Worm (Caenorhabditis elegans) whole organism, young adult: ENCODE measurements around the gene smc-6.

Experiments used
- B0019.2 ChIP-seq: fragments of 200-800 bp; sonication (Bioruptor generic); conservative IDR thresholded peaks from 2 replicates; pipeline ENCODE4 v1.3.6; 2022; ENCODE audit warnings: missing genetic modification reagents, missing genetic modification characterization, missing compliant biosample characterization
- B0035.1 ChIP-seq: sonication (generic microtip); optimal IDR thresholded peaks from 2 replicates; lab custom pipeline; 2016; ENCODE audit warnings: missing genetic modification characterization, mild to moderate bottlenecking, missing compliant biosample characterization, missing genotype, missing genetic modification reagents
- B0336.3 ChIP-seq: fragments of 200-800 bp; sonication (Bioruptor generic); IDR thresholded peaks from 2 replicates; pipeline ENCODE4 v1.3.6; 2022; ENCODE audit warnings: missing genetic modification characterization, missing compliant biosample characterization
- D2030.7 ChIP-seq: fragments of 200-800 bp; sonication (Bioruptor generic); IDR thresholded peaks from 2 replicates; pipeline ENCODE4 v1.3.6; 2022; ENCODE audit warnings: missing genetic modification reagents, missing genetic modification characterization, missing compliant biosample characterization
- F33H1.4 ChIP-seq: fragments of 200-800 bp; sonication (Bioruptor generic); IDR thresholded peaks from 2 replicates; pipeline ENCODE4 v1.3.6; 2022; ENCODE audit warnings: missing genetic modification reagents, missing genetic modification characterization, missing compliant biosample characterization
- F39B2.1 ChIP-seq: fragments of 200-800 bp; sonication (Bioruptor generic); IDR thresholded peaks from 2 replicates; pipeline ENCODE4 v1.3.6; 2022; ENCODE audit warnings: missing genetic modification reagents, missing genetic modification characterization, missing compliant biosample characterization
- F52B5.7 ChIP-seq: sonication (generic microtip); optimal IDR thresholded peaks from 2 replicates; lab custom pipeline; 2016; ENCODE audit warnings: mild to moderate bottlenecking, missing genetic modification characterization, missing compliant biosample characterization
- F57C9.4 ChIP-seq: sonication (generic microtip); optimal IDR thresholded peaks from 2 replicates; lab custom pipeline; 2017; ENCODE audit warnings: mild to moderate bottlenecking, missing genetic modification characterization, missing compliant biosample characterization
- K12H6.12 ChIP-seq: fragments of 200-800 bp; sonication (Bioruptor generic); optimal IDR thresholded peaks from 2 replicates; lab custom pipeline; 2018; ENCODE audit warnings: mild to moderate bottlenecking, missing genetic modification characterization, missing compliant biosample characterization
- T07F8.4 ChIP-seq: sonication (generic microtip); optimal IDR thresholded peaks from 2 replicates; lab custom pipeline; 2016; ENCODE audit warnings: mild to moderate bottlenecking, missing genetic modification characterization, moderate library complexity, missing compliant biosample characterization
- Y79H2A.3 ChIP-seq: fragments of 200-800 bp; sonication (Bioruptor generic); conservative IDR thresholded peaks from 2 replicates; pipeline ENCODE4 v1.3.6; 2022; ENCODE audit warnings: missing genetic modification reagents, missing genetic modification characterization, missing compliant biosample characterization
- Y95B8A.8 ChIP-seq: fragments of 200-800 bp; sonication (Bioruptor generic); IDR thresholded peaks from 2 replicates; pipeline ENCODE4 v1.3.6; 2022; ENCODE audit warnings: missing genetic modification reagents, missing genetic modification characterization, missing compliant biosample characterization
- attf-6 ChIP-seq: fragments of 200-800 bp; sonication (Bioruptor generic); IDR thresholded peaks from 2 replicates; pipeline ENCODE4 v1.3.6; 2022; ENCODE audit warnings: missing genetic modification reagents, missing genetic modification characterization, missing compliant biosample characterization
- cebp-1 ChIP-seq, 2 experiments: fragments of 200-800 bp in 1 of 2; sonication (Bioruptor generic) in 1 of 2; sonication (generic microtip) in 1 of 2; IDR thresholded peaks in 1 of 2; optimal IDR thresholded peaks in 1 of 2; 2 replicates each; pipeline versions ENCODE4 v1.3.6 to Lab custom; 2017 to 2022; ENCODE audit warnings: missing compliant biosample characterization in 2 of 2, missing genetic modification characterization in 2 of 2, mild to moderate bottlenecking in 1 of 2, missing genetic modification reagents in 1 of 2, moderate library complexity in 1 of 2
- ceh-100 ChIP-seq: fragments of 200-800 bp; sonication (Bioruptor generic); IDR thresholded peaks from 2 replicates; pipeline ENCODE4 v1.3.6; 2022; ENCODE audit warnings: missing genetic modification reagents, missing genetic modification characterization, missing compliant biosample characterization
- ceh-91 ChIP-seq: fragments of 200-800 bp; sonication (Bioruptor generic); IDR thresholded peaks from 2 replicates; pipeline ENCODE4 v1.3.6; 2022; ENCODE audit warnings: missing genetic modification reagents, missing genetic modification characterization, missing compliant biosample characterization
- dox-1 ChIP-seq: fragments of 200-800 bp; sonication (Bioruptor generic); IDR thresholded peaks from 2 replicates; pipeline ENCODE4 v1.3.6; 2022; ENCODE audit warnings: missing genetic modification reagents, missing genetic modification characterization, missing compliant biosample characterization
- dpl-1 ChIP-seq: fragments of 150-350 bp; optimal IDR thresholded peaks from 2 replicates; lab custom pipeline; 2014; ENCODE audit warnings: missing biosample characterization, missing genetic modification reagents, missing genetic modification characterization
- efl-1 ChIP-seq: fragments of 150-350 bp; optimal IDR thresholded peaks from 2 replicates; lab custom pipeline; 2014; ENCODE audit warnings: missing biosample characterization, missing genetic modification reagents, missing genetic modification characterization
- him-1 ChIP-seq: sonication (generic microtip); optimal IDR thresholded peaks from 2 replicates; lab custom pipeline; 2016; ENCODE audit warnings: missing genotype, missing genetic modification reagents, missing genetic modification characterization, missing compliant biosample characterization
- hmg-1.2 ChIP-seq: fragments of 200-800 bp; sonication (Bioruptor generic); IDR thresholded peaks from 2 replicates; pipeline ENCODE4 v1.3.6; 2022; ENCODE audit warnings: missing genetic modification reagents, missing genetic modification characterization, missing compliant biosample characterization
- hsf-1 ChIP-seq: fragments of 200-800 bp; sonication (Bioruptor generic); IDR thresholded peaks from 2 replicates; pipeline ENCODE4 v1.3.6; 2022; ENCODE audit warnings: missing genetic modification reagents, missing genetic modification characterization, missing compliant biosample characterization
- let-526 ChIP-seq: fragments of 200-800 bp; sonication (Bioruptor generic); IDR thresholded peaks from 2 replicates; pipeline ENCODE4 v1.3.6; 2022; ENCODE audit warnings: missing genetic modification reagents, missing genetic modification characterization, missing compliant biosample characterization
- lin-35 ChIP-seq, 3 experiments: fragments of 150-350 bp in 2 of 3; sonication (generic microtip) in 1 of 3; optimal IDR thresholded peaks; 2 replicates each; lab custom pipeline; 2014 to 2018; ENCODE audit warnings: missing biosample characterization in 3 of 3, missing genetic modification characterization in 3 of 3, missing genetic modification reagents in 3 of 3
- lin-54 ChIP-seq: fragments of 200-800 bp; sonication (Bioruptor generic); optimal IDR thresholded peaks from 2 replicates; lab custom pipeline; 2018; ENCODE audit warnings: mild to moderate bottlenecking, missing genetic modification characterization, missing compliant biosample characterization
- lir-1 ChIP-seq: fragments of 200-800 bp; sonication (Bioruptor generic); conservative IDR thresholded peaks from 2 replicates; pipeline ENCODE4 v1.3.6; 2022; ENCODE audit warnings: missing genetic modification reagents, missing genetic modification characterization, missing compliant biosample characterization
- lsl-1 ChIP-seq: fragments of 200-800 bp; sonication (Bioruptor generic); optimal IDR thresholded peaks from 2 replicates; lab custom pipeline; 2018; ENCODE audit warnings: mild to moderate bottlenecking, missing genetic modification characterization, moderate library complexity, missing compliant biosample characterization
- madf-3 ChIP-seq: fragments of 200-800 bp; sonication (Bioruptor generic); IDR thresholded peaks from 2 replicates; pipeline ENCODE4 v1.3.6; 2022; ENCODE audit warnings: missing genetic modification reagents, missing genetic modification characterization, missing compliant biosample characterization
- madf-6 ChIP-seq: fragments of 200-800 bp; sonication (Bioruptor generic); IDR thresholded peaks from 2 replicates; pipeline ENCODE4 v1.3.6; 2022; ENCODE audit warnings: missing genetic modification reagents, missing genetic modification characterization, missing compliant biosample characterization
- madf-8 ChIP-seq: fragments of 200-800 bp; sonication (Bioruptor generic); conservative IDR thresholded peaks from 2 replicates; pipeline ENCODE4 v1.3.6; 2022; ENCODE audit warnings: missing genetic modification reagents, missing genetic modification characterization, missing compliant biosample characterization
- mcd-1 ChIP-seq: fragments of 200-800 bp; sonication (Bioruptor generic); IDR thresholded peaks from 2 replicates; pipeline ENCODE4 v1.3.6; 2022; ENCODE audit warnings: missing genetic modification reagents, missing genetic modification characterization, missing compliant biosample characterization
- mel-28 ChIP-seq: sonication (generic microtip); optimal IDR thresholded peaks from 2 replicates; lab custom pipeline; 2016; ENCODE audit warnings: borderline replicate concordance, mild to moderate bottlenecking, missing genetic modification characterization, missing compliant biosample characterization
- pbrm-1 ChIP-seq: fragments of 200-800 bp; sonication (Bioruptor generic); IDR thresholded peaks from 2 replicates; pipeline ENCODE4 v1.3.6; 2022; ENCODE audit warnings: missing genetic modification reagents, missing genetic modification characterization, missing compliant biosample characterization
- rcor-1 ChIP-seq: fragments of 200-800 bp; sonication (Bioruptor generic); IDR thresholded peaks from 2 replicates; pipeline ENCODE4 v1.3.6; 2022; ENCODE audit warnings: missing genetic modification reagents, missing genetic modification characterization, missing compliant biosample characterization
- rec-8 ChIP-seq, 2 experiments: sonication (generic microtip); optimal IDR thresholded peaks; 2 replicates each; lab custom pipeline; 2016; ENCODE audit warnings: mild to moderate bottlenecking in 2 of 2, missing genetic modification characterization in 2 of 2, missing genetic modification reagents in 2 of 2, missing genotype in 2 of 2, missing biosample characterization in 1 of 2, missing compliant biosample characterization in 1 of 2, moderate library complexity in 1 of 2
- sea-2 ChIP-seq: fragments of 200-800 bp; sonication (Bioruptor generic); IDR thresholded peaks from 2 replicates; pipeline ENCODE4 v1.3.6; 2022; ENCODE audit warnings: missing genetic modification characterization, missing compliant biosample characterization
- snpc-1.3 ChIP-seq: sonication (generic microtip); optimal IDR thresholded peaks from 2 replicates; lab custom pipeline; 2017; ENCODE audit warnings: missing genetic modification characterization, mild to moderate bottlenecking, missing compliant biosample characterization, antibody characterized with exemption, moderate library complexity, missing genotype, missing genetic modification reagents; ENCODE audit not compliant: insufficient read depth
- snpc-3.4 ChIP-seq: sonication (generic microtip); optimal IDR thresholded peaks from 2 replicates; lab custom pipeline; 2017; ENCODE audit warnings: missing genetic modification characterization, mild to moderate bottlenecking, missing compliant biosample characterization, antibody characterized with exemption, moderate library complexity, missing genotype, missing genetic modification reagents
- snpc-4 ChIP-seq, 5 experiments: fragments of 150-350 bp in 1 of 5; sonication (generic microtip) in 4 of 5; optimal IDR thresholded peaks; 2 replicates each; lab custom pipeline; 2014 to 2018; ENCODE audit warnings: missing genetic modification characterization in 5 of 5, missing biosample characterization in 3 of 5, antibody characterized with exemption in 2 of 5, mild to moderate bottlenecking in 2 of 5, missing compliant biosample characterization in 2 of 5, missing genotype in 2 of 5, moderate library complexity in 2 of 5, missing genetic modification reagents in 1 of 5
- tbp1 ChIP-seq: fragments of 200-800 bp; sonication (Bioruptor generic); optimal IDR thresholded peaks from 2 replicates; lab custom pipeline; 2018; ENCODE audit warnings: mild to moderate bottlenecking, missing genetic modification characterization, missing compliant biosample characterization
- tbx-9 ChIP-seq: sonication (generic microtip); optimal IDR thresholded peaks from 2 replicates; lab custom pipeline; 2016; ENCODE audit warnings: borderline replicate concordance, missing genetic modification characterization, inconsistent platforms, missing compliant biosample characterization
- tlf-1 ChIP-seq: fragments of 200-800 bp; sonication (Bioruptor generic); optimal IDR thresholded peaks from 2 replicates; lab custom pipeline; 2018; ENCODE audit warnings: mild to moderate bottlenecking, missing genetic modification characterization, missing compliant biosample characterization
- unc-130 ChIP-seq: sonication (generic microtip); optimal IDR thresholded peaks from 2 replicates; lab custom pipeline; 2016; ENCODE audit warnings: missing genetic modification reagents, missing genetic modification characterization, missing compliant biosample characterization
- unc-62 ChIP-seq: fragments of 150-350 bp; optimal IDR thresholded peaks from 2 replicates; lab custom pipeline; 2014; ENCODE audit warnings: missing biosample characterization, missing genetic modification reagents, missing genetic modification characterization
- xnd-1 ChIP-seq: sonication (generic microtip); optimal IDR thresholded peaks from 2 replicates; lab custom pipeline; 2016; ENCODE audit warnings: missing genotype, missing genetic modification reagents, missing genetic modification characterization, missing compliant biosample characterization
- ztf-3 ChIP-seq: fragments of 200-800 bp; sonication (Bioruptor generic); optimal IDR thresholded peaks from 2 replicates; lab custom pipeline; 2018; ENCODE audit warnings: mild to moderate bottlenecking, missing genetic modification characterization, missing compliant biosample characterization

Gene smc-6

DNA sequence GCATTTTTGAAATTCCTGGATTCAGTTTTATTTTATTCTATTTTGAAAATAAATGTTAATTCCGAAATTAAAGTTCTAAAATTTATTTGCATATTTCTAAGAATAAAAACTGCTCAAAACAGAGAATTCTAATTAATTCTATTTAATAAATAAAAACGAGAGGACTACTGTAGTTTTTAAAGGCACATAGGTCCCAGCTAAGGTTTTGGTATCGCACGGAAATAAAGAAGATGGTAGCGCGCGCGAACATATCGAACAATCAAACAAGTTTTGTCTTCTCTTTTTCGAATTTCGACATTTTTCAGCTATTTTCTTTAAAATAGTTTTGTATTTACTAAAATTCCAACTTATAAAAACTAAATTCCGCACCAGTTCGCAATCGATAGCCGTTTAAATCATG is 655 bp upstream of the smc-6 start:
- TF ChIP-seq lir-1 (0 out of 2 replicates have a peak, but pooled peaks have one; percentile 25), tbp1 (GFP tag; lab: Kevin White, UChicago) (peak; percentile 60), F52B5.7 (tag; lab: Kevin White, UChicago) (no peak), madf-6 (GFP tag; lab: Robert Waterston, UW) (peak; percentile 99), F39B2.1 (GFP tag; lab: Robert Waterston, UW) (no peak), mcd-1 (GFP tag; lab: Robert Waterston, UW) (peak; percentile 46; the same call in 1 of the 2 replicates), lin-54 (GFP tag; lab: Kevin White, UChicago) (peak; percentile 80), snpc-4 (GFP tag; optimal IDR thresholded peaks at IDR 0.05; lab: Kevin White, UChicago) (no peak), snpc-4 (tag; optimal IDR thresholded peaks at IDR 0.05; lab: Kevin White, UChicago) (peak in 2 of 4 experiments; percentile 2 to 44), unc-62 (GFP tag; lab: Kevin White, UChicago) (no peak), cebp-1 (GFP tag; IDR thresholded peaks at IDR 0.05; lab: Robert Waterston, UW) (no peak), cebp-1 (tag; optimal IDR thresholded peaks at IDR 0.05; lab: Kevin White, UChicago) (no peak), Y79H2A.3 (0 out of 2 replicates have a peak, but pooled peaks have one; percentile 73), ceh-100 (GFP tag; lab: Robert Waterston, UW) (peak; percentile 18; the same call in 1 of the 2 replicates), hmg-1.2 (GFP tag; lab: Robert Waterston, UW) (peak; percentile 45; the same call in 1 of the 2 replicates), ceh-91 (GFP tag; lab: Robert Waterston, UW) (peak; percentile 95), pbrm-1 (0 out of 2 replicates have a peak, but pooled peaks have one; percentile 21), D2030.7 (GFP tag; lab: Robert Waterston, UW) (peak; percentile 94), hsf-1 (GFP tag; lab: Robert Waterston, UW) (peak; percentile 88), unc-130 (GFP tag; lab: Kevin White, UChicago) (peak; percentile 58), rec-8 (tag; optimal IDR thresholded peaks at IDR 0.05; lab: Kevin White, UChicago) (no peak), madf-3 (GFP tag; lab: Robert Waterston, UW) (peak; percentile 91), K12H6.12 (tag; lab: Kevin White, UChicago) (no peak), T07F8.4 (tag; lab: Kevin White, UChicago) (no peak), xnd-1 (tag; lab: Kevin White, UChicago) (peak; percentile 93), lin-35 (GFP tag; optimal IDR thresholded peaks at IDR 0.05; lab: Kevin White, UChicago) (peak in 1 of 3 experiments; percentile 77), attf-6 (0 out of 2 replicates have a peak, but pooled peaks have one; percentile 48), snpc-1.3 (tag; lab: Kevin White, UChicago) (peak; percentile 47), B0019.2 (peak; percentile 83), dpl-1 (GFP tag; lab: Kevin White, UChicago) (peak; percentile 89), tlf-1 (GFP tag; lab: Kevin White, UChicago) (peak; percentile 71), efl-1 (peak; percentile 97), rcor-1 (GFP tag; lab: Robert Waterston, UW) (peak; percentile 73), ztf-3 (GFP tag; lab: Kevin White, UChicago) (no peak), B0336.3 (0 out of 2 replicates have a peak, but pooled peaks have one; percentile 55), let-526 (no peak), F57C9.4 (tag; lab: Kevin White, UChicago) (no peak), tbx-9 (tag; lab: Kevin White, UChicago) (no peak), madf-8 (peak; percentile 96), sea-2 (GFP tag; lab: Robert Waterston, UW) (no peak), mel-28 (no peak), F33H1.4 (GFP tag; lab: Robert Waterston, UW) (peak; percentile 96), him-1 (tag; lab: Kevin White, UChicago) (peak; percentile 37), snpc-3.4 (tag; lab: Kevin White, UChicago) (peak; percentile 47), dox-1 (GFP tag; lab: Robert Waterston, UW) (peak; percentile 81), B0035.1 (tag; lab: Kevin White, UChicago) (no peak), Y95B8A.8 (GFP tag; lab: Robert Waterston, UW) (peak; percentile 89; the same call in 1 of the 2 replicates), lsl-1 (peak; percentile 99)
